Worm (Caenorhabditis elegans) whole organism, L1 larva: ENCODE results near the gene F19B2.7.

Experiments
- F16B12.6 ChIP-seq: fragments of 150-350 bp; optimal IDR thresholded peaks from 2 replicates; lab custom pipeline; 2014; ENCODE audit warnings: missing biosample characterization, missing genetic modification characterization
- blmp-1 ChIP-seq: fragments of 150-350 bp; optimal IDR thresholded peaks from 2 replicates; lab custom pipeline; 2014; ENCODE audit warnings: missing biosample characterization, missing genetic modification characterization
- ceh-90 ChIP-seq: sonication (generic microtip); optimal IDR thresholded peaks from 2 replicates; lab custom pipeline; 2016; ENCODE audit warnings: missing genetic modification characterization, missing compliant biosample characterization
- egl-27 ChIP-seq, 2 experiments: fragments of 150-350 bp in 1 of 2; sonication (generic microtip); optimal IDR thresholded peaks; 3 replicates each; lab custom pipeline; 2017 to 2018; ENCODE audit warnings: missing biosample characterization in 2 of 2, missing genetic modification characterization in 2 of 2, missing genetic modification reagents in 2 of 2
- fkh-10 ChIP-seq: sonication (generic microtip); optimal IDR thresholded peaks from 2 replicates; lab custom pipeline; 2017; ENCODE audit warnings: missing biosample characterization, missing genetic modification reagents, missing genetic modification characterization
- mab-9 ChIP-seq: fragments of 200-800 bp; sonication (Bioruptor generic); IDR thresholded peaks from 2 replicates; pipeline ENCODE4 v1.3.6; 2022; ENCODE audit warnings: missing genetic modification reagents, missing genetic modification characterization, missing compliant biosample characterization
- nhr-12 ChIP-seq: sonication (generic microtip); optimal IDR thresholded peaks from 2 replicates; lab custom pipeline; 2017; ENCODE audit warnings: missing biosample characterization, missing genetic modification characterization
- nhr-85 ChIP-seq: sonication (generic microtip); peaks from one replicate; lab custom pipeline; 2016; ENCODE audit warnings: missing genetic modification characterization, inconsistent platforms, missing compliant biosample characterization
- sptf-1 ChIP-seq: fragments of 150-350 bp; optimal IDR thresholded peaks from 2 replicates; lab custom pipeline; 2014; ENCODE audit warnings: missing biosample characterization, missing genetic modification characterization
- unc-130 ChIP-seq: fragments of 150-350 bp; optimal IDR thresholded peaks from 2 replicates; lab custom pipeline; 2017; ENCODE audit warnings: missing biosample characterization, missing genetic modification characterization, inconsistent platforms
- xbp-1 ChIP-seq: sonication (generic microtip); optimal IDR thresholded peaks from 2 replicates; lab custom pipeline; 2016; ENCODE audit warnings: missing genetic modification characterization, missing compliant biosample characterization
- zag-1 ChIP-seq: fragments of 150-350 bp; optimal IDR thresholded peaks from 2 replicates; lab custom pipeline; 2014; ENCODE audit warnings: missing biosample characterization, missing genetic modification characterization
- ztf-4 ChIP-seq: fragments of 150-350 bp; optimal IDR thresholded peaks from 2 replicates; lab custom pipeline; 2014; ENCODE audit warnings: missing biosample characterization, missing genetic modification characterization

ce11 chrV:20164059-20164892, 12.7 kb downstream of the F19B2.7 start, which contains the start of gene F19B2.5:
- TF ChIP-seq fkh-10 (GFP tag; lab: Kevin White, UChicago) (no peak), mab-9 (GFP tag; lab: Robert Waterston, UW) (no peak), ztf-4 (tag; lab: Kevin White, UChicago) (no peak), egl-27 (tag; optimal IDR thresholded peaks at IDR 0.05; lab: Kevin White, UChicago) (no peak), zag-1 (no peak), nhr-12 (tag; lab: Kevin White, UChicago) (no peak), sptf-1 (tag; lab: Kevin White, UChicago) (no peak), nhr-85 (no peak), ceh-90 (no peak), blmp-1 (no peak), xbp-1 (tag; lab: Kevin White, UChicago) (no peak), unc-130 (tag; lab: Kevin White, UChicago) (no peak), F16B12.6 (no peak)
